Fruit fly (Drosophila melanogaster) whole organism, adult: Measurements from ENCODE around the gene CG5885.

Source experiments
- CG11617 ChIP-seq: fragments of 200-800 bp; sonication (Bioruptor generic); optimal IDR thresholded peaks from 2 replicates; lab custom pipeline; 2017; ENCODE audit warnings: mild to moderate bottlenecking, missing biosample characterization, missing genetic modification reagents, missing genetic modification characterization
- CG12768 ChIP-seq: fragments of 200-800 bp; sonication (Bioruptor generic); optimal IDR thresholded peaks from 2 replicates; lab custom pipeline; 2017; ENCODE audit warnings: missing biosample characterization, missing genetic modification characterization, mild to moderate bottlenecking, moderate library complexity, missing genetic modification reagents
- CG14711 ChIP-seq: fragments of 200-800 bp; sonication (Bioruptor generic); optimal IDR thresholded peaks from 2 replicates; lab custom pipeline; 2018; ENCODE audit warnings: missing biosample characterization, mild to moderate bottlenecking, missing genetic modification characterization, moderate library complexity
- CG1620 ChIP-seq: fragments of 200-800 bp; sonication (Bioruptor generic); optimal IDR thresholded peaks from 2 replicates; lab custom pipeline; 2016; ENCODE audit warnings: missing biosample characterization, missing genetic modification characterization
- CG33017 ChIP-seq: fragments of 200-800 bp; sonication (Bioruptor generic); optimal IDR thresholded peaks from 2 replicates; lab custom pipeline; 2018; ENCODE audit warnings: missing biosample characterization, mild to moderate bottlenecking, missing genetic modification characterization, moderate library complexity
- CG5204 ChIP-seq: fragments of 200-800 bp; sonication (Bioruptor generic); optimal IDR thresholded peaks from 2 replicates; lab custom pipeline; 2016; ENCODE audit warnings: missing biosample characterization, missing genetic modification characterization
- CG7045 ChIP-seq: fragments of 200-800 bp; sonication (Bioruptor generic); optimal IDR thresholded peaks from 2 replicates; lab custom pipeline; 2017; ENCODE audit warnings: missing biosample characterization, mild to moderate bottlenecking, missing genetic modification characterization
- CG7101 ChIP-seq: fragments of 200-800 bp; sonication (Bioruptor generic); optimal IDR thresholded peaks from 2 replicates; lab custom pipeline; 2018; ENCODE audit warnings: missing biosample characterization, mild to moderate bottlenecking, missing genetic modification characterization, moderate library complexity
- Clk ChIP-seq: fragments of 200-800 bp; sonication (Bioruptor generic); optimal IDR thresholded peaks from 2 replicates; lab custom pipeline; 2017; ENCODE audit warnings: missing biosample characterization, missing genetic modification characterization
- Crg-1 ChIP-seq: fragments of 200-800 bp; sonication (Bioruptor generic); optimal IDR thresholded peaks from 2 replicates; lab custom pipeline; 2016; ENCODE audit warnings: missing biosample characterization, missing genetic modification characterization
- Hr96 ChIP-seq: fragments of 200-800 bp; sonication (Bioruptor generic); optimal IDR thresholded peaks from 2 replicates; lab custom pipeline; 2016; ENCODE audit warnings: missing biosample characterization, missing genetic modification characterization
- Mnt ChIP-seq: fragments of 200-800 bp; sonication (Bioruptor generic); optimal IDR thresholded peaks from 2 replicates; lab custom pipeline; 2016; ENCODE audit warnings: missing biosample characterization, mild to moderate bottlenecking, missing genetic modification characterization
- bab1 ChIP-seq: fragments of 200-800 bp; sonication (Bioruptor generic); optimal IDR thresholded peaks from 3 replicates; lab custom pipeline; 2019; ENCODE audit warnings: missing biosample characterization, mild to moderate bottlenecking, missing genetic modification characterization, moderate library complexity
- cic ChIP-seq: fragments of 200-800 bp; sonication (Bioruptor generic); optimal IDR thresholded peaks from 2 replicates; lab custom pipeline; 2017; ENCODE audit warnings: missing biosample characterization, mild to moderate bottlenecking, missing genetic modification characterization, moderate library complexity
- cnc ChIP-seq, 2 experiments: fragments of >200 bp; optimal IDR thresholded peaks; 2 replicates each; lab custom pipeline; 2017
- kay ChIP-seq: fragments of 200-800 bp; sonication (Bioruptor generic); peaks from one replicate; lab custom pipeline; 2016; ENCODE audit warnings: missing biosample characterization, missing genetic modification characterization, borderline replicate concordance
- ovo ChIP-seq: fragments of 200-800 bp; sonication (Bioruptor generic); optimal IDR thresholded peaks from 2 replicates; lab custom pipeline; 2016; ENCODE audit warnings: missing biosample characterization, missing genetic modification characterization
- pad ChIP-seq: fragments of 200-800 bp; sonication (Bioruptor generic); optimal IDR thresholded peaks from 3 replicates; lab custom pipeline; 2017; ENCODE audit warnings: missing biosample characterization, missing genetic modification characterization, mild to moderate bottlenecking, moderate library complexity, missing genetic modification reagents
- tj ChIP-seq: fragments of 200-800 bp; sonication (Bioruptor generic); optimal IDR thresholded peaks from 3 replicates; lab custom pipeline; 2017; ENCODE audit warnings: missing biosample characterization, mild to moderate bottlenecking, missing genetic modification characterization, moderate library complexity
- toe ChIP-seq: fragments of 200-800 bp; sonication (Bioruptor generic); optimal IDR thresholded peaks from 2 replicates; lab custom pipeline; 2016; ENCODE audit warnings: missing biosample characterization, missing genetic modification characterization

Gene CG5885

dm6 chr2L:9956993-9957652, 39.0 kb upstream of the CG5885 start, which contains the start of the genes CG4658 and CG5846:
CG4658 (plus strand) TSS chr2L:9957132.
CG5846 (minus strand) TSS chr2L:9957237.
- TF ChIP-seq kay (GFP tag; lab: Kevin White, UChicago) (no peak), bab1 (GFP tag; lab: Kevin White, UChicago) (peak; percentile 96), CG1620 (GFP tag; lab: Kevin White, UChicago) (peak; percentile 83), toe (GFP tag; lab: Kevin White, UChicago) (no peak), CG7045 (GFP tag; lab: Kevin White, UChicago) (peak; percentile 84), Mnt (GFP tag; lab: Kevin White, UChicago) (peak; percentile 74), CG12768 (peak; percentile 85), Clk (GFP tag; lab: Kevin White, UChicago) (peak; percentile 45), CG5204 (GFP tag; lab: Kevin White, UChicago) (no peak), Hr96 (GFP tag; lab: Kevin White, UChicago) (no peak), cnc (optimal IDR thresholded peaks at IDR 0.05; lab: Kevin White, UChicago) (no peak), CG7101 (tag; lab: Kevin White, UChicago) (peak; percentile 95), CG33017 (peak; percentile 93), CG11617 (GFP tag; lab: Kevin White, UChicago) (peak; percentile 92), CG14711 (tag; lab: Kevin White, UChicago) (peak; percentile 94), pad (GFP tag; lab: Kevin White, UChicago) (peak; percentile 64), tj (GFP tag; lab: Kevin White, UChicago) (peak; percentile 68), cic (GFP tag; lab: Kevin White, UChicago) (peak; percentile 51), Crg-1 (GFP tag; lab: Kevin White, UChicago) (peak; percentile 73), ovo (GFP tag; lab: Kevin White, UChicago) (peak; percentile 65)

- TF ChIP-seq pad (GFP tag; lab: Kevin White, UChicago): no peak
- no peak for TF ChIP-seq CG33017
- TF ChIP-seq cnc (optimal IDR thresholded peaks at IDR 0.05; lab: Kevin White, UChicago): no peak
- no peak for TF ChIP-seq CG7101 (tag; lab: Kevin White, UChicago)
- TF ChIP-seq ovo (GFP tag; lab: Kevin White, UChicago): no peak
- no peak for TF ChIP-seq bab1 (GFP tag; lab: Kevin White, UChicago)
- TF ChIP-seq CG5204 (GFP tag; lab: Kevin White, UChicago): no peak
- TF ChIP-seq CG1620 (GFP tag; lab: Kevin White, UChicago): no peak
- no peak for TF ChIP-seq Mnt (GFP tag; lab: Kevin White, UChicago)
- TF ChIP-seq kay (GFP tag; lab: Kevin White, UChicago): no peak
- no peak for TF ChIP-seq CG7045 (GFP tag; lab: Kevin White, UChicago)
- no peak for TF ChIP-seq CG11617 (GFP tag; lab: Kevin White, UChicago)
- TF ChIP-seq CG14711 (tag; lab: Kevin White, UChicago): no peak
- TF ChIP-seq toe (GFP tag; lab: Kevin White, UChicago): no peak
- no peak for TF ChIP-seq tj (GFP tag; lab: Kevin White, UChicago)
- TF ChIP-seq cic (GFP tag; lab: Kevin White, UChicago): no peak
- TF ChIP-seq Clk (GFP tag; lab: Kevin White, UChicago): no peak
- TF ChIP-seq Hr96 (GFP tag; lab: Kevin White, UChicago): no peak
Measured at dm6 chr2L:9954696-9955095, 36.6 kb upstream of the CG5885 start.

- TF ChIP-seq tj (GFP tag; lab: Kevin White, UChicago) (peak; percentile 61), pad (GFP tag; lab: Kevin White, UChicago) (peak; percentile 79), CG12768 (peak; percentile 90), CG7045 (GFP tag; lab: Kevin White, UChicago) (peak; percentile 89), CG14711 (tag; lab: Kevin White, UChicago) (peak; percentile 95), Crg-1 (GFP tag; lab: Kevin White, UChicago) (peak; percentile 69), ovo (GFP tag; lab: Kevin White, UChicago) (peak; percentile 38), cnc (optimal IDR thresholded peaks at IDR 0.05; lab: Kevin White, UChicago) (no peak), kay (GFP tag; lab: Kevin White, UChicago) (no peak), CG5204 (GFP tag; lab: Kevin White, UChicago) (no peak), bab1 (GFP tag; lab: Kevin White, UChicago) (peak; percentile 92), Mnt (GFP tag; lab: Kevin White, UChicago) (peak; percentile 85), CG7101 (tag; lab: Kevin White, UChicago) (peak; percentile 94), Clk (GFP tag; lab: Kevin White, UChicago) (peak; percentile 61), CG33017 (peak; percentile 89), Hr96 (GFP tag; lab: Kevin White, UChicago) (peak; percentile 17), toe (GFP tag; lab: Kevin White, UChicago) (peak; percentile 60), CG11617 (GFP tag; lab: Kevin White, UChicago) (peak; percentile 89), cic (GFP tag; lab: Kevin White, UChicago) (peak; percentile 50), CG1620 (GFP tag; lab: Kevin White, UChicago) (no peak)
Measured at dm6 chr2L:9954119-9954518, 36.0 kb upstream of the CG5885 start, which contains the start of the genes CG13126 and CG4709. CG13126 (minus strand) TSS chr2L:9954181. CG4709 (plus strand) TSS chr2L:9954325.

dm6 chr2L:9949178-9950062, 31.3 kb upstream of the CG5885 start:
- TF ChIP-seq Clk (GFP tag; lab: Kevin White, UChicago) (no peak), CG7045 (GFP tag; lab: Kevin White, UChicago) (peak; percentile 0), CG7101 (tag; lab: Kevin White, UChicago) (no peak), CG12768 (peak; percentile 72), CG11617 (GFP tag; lab: Kevin White, UChicago) (no peak), cic (GFP tag; lab: Kevin White, UChicago) (peak; percentile 19), Mnt (GFP tag; lab: Kevin White, UChicago) (no peak)
